Worm (Caenorhabditis elegans): ENCODE data around the gene srx-12.

srx-12 gene

ce11 chrIV:1012447-1012846 is 33.3 kb upstream of the srx-12 start, which contains the start of gene rbm-39 (continued):
- TF ChIP-seq B0035.1 (tag; optimal IDR thresholded peaks at IDR 0.05) (no peak), hlh-12 (tag; optimal IDR thresholded peaks at IDR 0.05) (no peak), K11D2.4 (GFP tag; IDR thresholded peaks at IDR 0.05) (0 out of 2 replicates have a peak, but pooled peaks have one; percentile 49), lin-40 (tag; optimal IDR thresholded peaks at IDR 0.05) (peak; percentile 77), ztf-28 (GFP tag; IDR thresholded peaks at IDR 0.05) (peak; percentile 69; the same call in 1 of the 2 replicates), ceh-100 (GFP tag; IDR thresholded peaks at IDR 0.05) (peak; percentile 71), sea-2 (GFP tag; IDR thresholded peaks at IDR 0.05) (no peak), F55B11.4 (tag; optimal IDR thresholded peaks at IDR 0.05; ENCODE audit: borderline replicate concordance, insufficient read depth) (no peak), lin-35 (GFP tag; optimal IDR thresholded peaks at IDR 0.05) (peak in 2 of 3 experiments; percentile 40 to 76), cebp-2 (GFP tag; IDR thresholded peaks at IDR 0.05) (no peak), sdz-38 (tag; optimal IDR thresholded peaks at IDR 0.05) (no peak), akir-1 (GFP tag; optimal IDR thresholded peaks at IDR 0.05) (no peak), zfh-2 (GFP tag; conservative IDR thresholded peaks at IDR 0.05) (0 out of 2 replicates have a peak, but pooled peaks have one; percentile 18), F23B12.7 (tag; optimal IDR thresholded peaks at IDR 0.05; ENCODE audit: insufficient read depth) (peak; percentile 79), athp-1 (tag; optimal IDR thresholded peaks at IDR 0.05) (peak; percentile 64), madf-3 (GFP tag; IDR thresholded peaks at IDR 0.05) (peak; percentile 100), Y53F4B.3 (GFP tag; IDR thresholded peaks at IDR 0.05) (peak; percentile 46; the same call in 1 of the 2 replicates), pbrm-1 (GFP tag; IDR thresholded peaks at IDR 0.05) (peak; percentile 75), ceh-40 (GFP tag; IDR thresholded peaks at IDR 0.05) (no peak), madf-6 (GFP tag; IDR thresholded peaks at IDR 0.05) (peak; percentile 80), nhr-90 (tag; optimal IDR thresholded peaks at IDR 0.05) (no peak), ceh-27 (GFP tag; optimal IDR thresholded peaks at IDR 0.05) (peak; percentile 36), hmg-1.2 (GFP tag; IDR thresholded peaks at IDR 0.05) (peak; percentile 71), F22D6.2 (tag; optimal IDR thresholded peaks at IDR 0.05) (no peak), rpc-1 (optimal IDR thresholded peaks at IDR 0.05) (no peak), rpc-1 (tag; optimal IDR thresholded peaks at IDR 0.05) (no peak), fkh-3 (tag; optimal IDR thresholded peaks at IDR 0.05) (no peak), T07F8.4 (tag; optimal IDR thresholded peaks at IDR 0.05) (no peak), Y67H2A.10 (GFP tag; conservative IDR thresholded peaks at IDR 0.05) (peak; percentile 79), him-1 (tag; optimal IDR thresholded peaks at IDR 0.05) (no peak), attf-6 (GFP tag; IDR thresholded peaks at IDR 0.05) (no peak), F10E7.11 (tag; optimal IDR thresholded peaks at IDR 0.05) (no peak), chd-7 (tag; optimal IDR thresholded peaks at IDR 0.05) (no peak), lin-26 (GFP tag; IDR thresholded peaks at IDR 0.05) (no peak), nhr-120 (GFP tag; IDR thresholded peaks at IDR 0.05) (no peak), lir-1 (GFP tag; conservative IDR thresholded peaks at IDR 0.05) (peak; percentile 69; the same call in 1 of the 2 replicates), ama-1 (optimal IDR thresholded peaks at IDR 0.05) (peak; percentile 27), ama-1 (GFP tag; optimal IDR thresholded peaks at IDR 0.05) (no peak), cebp-1 (GFP tag; IDR thresholded peaks at IDR 0.05) (peak; percentile 64; the same call in 1 of the 2 replicates), cebp-1 (tag; optimal IDR thresholded peaks at IDR 0.05) (peak; percentile 92), nhr-80 (tag; optimal IDR thresholded peaks at IDR 0.05) (no peak), mel-28 (tag; optimal IDR thresholded peaks at IDR 0.05; ENCODE audit: borderline replicate concordance) (no peak), dpff-1 (tag; optimal IDR thresholded peaks at IDR 0.05) (no peak), Y56A3A.18 (GFP tag; IDR thresholded peaks at IDR 0.05) (no peak), ekl-4 (GFP tag; IDR thresholded peaks at IDR 0.05) (peak; percentile 85), hsf-1 (GFP tag; IDR thresholded peaks at IDR 0.05) (peak; percentile 33; the same call in 1 of the 2 replicates), dpl-1 (GFP tag; optimal IDR thresholded peaks at IDR 0.05) (peak; percentile 54), ztf-6 (GFP tag; IDR thresholded peaks at IDR 0.05) (no peak), attf-3 (GFP tag; conservative IDR thresholded peaks at IDR 0.05) (peak; percentile 74), nfyb-1 (GFP tag; IDR thresholded peaks at IDR 0.05) (peak; percentile 84)

All from whole organism, young adult.